Worm (Caenorhabditis elegans): ENCODE data around the gene E_BE45912.2.
A peak's percentile ranks its signal among the peaks of the same experiment; 100 is the strongest.

The E_BE45912.2 gene

DNA sequence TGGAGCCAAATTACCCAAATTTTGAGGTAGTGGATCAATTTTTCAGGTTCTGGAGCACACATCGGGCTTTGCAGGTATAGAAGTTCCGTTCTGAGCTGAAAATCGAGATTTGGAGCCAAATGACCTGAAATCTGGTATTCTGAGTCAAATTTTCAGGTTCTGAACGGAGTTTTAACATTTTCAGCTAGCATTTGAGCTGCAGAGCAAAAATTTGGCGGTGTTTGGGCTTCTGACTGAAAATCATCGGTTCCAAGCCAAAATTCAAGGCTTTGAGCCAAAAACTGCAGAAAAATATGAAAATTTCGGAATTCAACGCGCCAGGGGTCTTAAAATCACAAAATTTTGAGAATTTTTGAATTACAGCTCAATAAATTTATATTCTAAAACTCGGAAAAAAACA, at the start of gene E_BE45912.2, which contains the start of gene clc-26:
Gene E_BE45912.2, minus strand, starts transcription at position 139 of the 400 bp plus-strand sequence.
Gene clc-26, minus strand, starts transcription at position 101 of the 400 bp plus-strand sequence.
- TF ChIP-seq grh-1 (GFP tag; IDR thresholded peaks at IDR 0.05), result no peak
- no peak for TF ChIP-seq ceh-8 (GFP tag; optimal IDR thresholded peaks at IDR 0.05)
- TF ChIP-seq ceh-88 (GFP tag; IDR thresholded peaks at IDR 0.05), result no peak
- no peak for TF ChIP-seq unc-130 (tag; optimal IDR thresholded peaks at IDR 0.05)
- no peak for TF ChIP-seq ztf-11 (tag; optimal IDR thresholded peaks at IDR 0.05)
- no peak for TF ChIP-seq nhr-77 (tag; optimal IDR thresholded peaks at IDR 0.05)
- no peak for TF ChIP-seq irx-1 (tag; optimal IDR thresholded peaks at IDR 0.05)
- no peak for TF ChIP-seq swsn-7 (tag; optimal IDR thresholded peaks at IDR 0.05)
- TF ChIP-seq nhr-85 (tag), result no peak
- no peak for TF ChIP-seq zip-4 (GFP tag; optimal IDR thresholded peaks at IDR 0.05)
- TF ChIP-seq lsy-2 (tag; optimal IDR thresholded peaks at IDR 0.05), result no peak
- no peak for TF ChIP-seq nhr-237 (tag; optimal IDR thresholded peaks at IDR 0.05)
- no peak for TF ChIP-seq zag-1 (tag; optimal IDR thresholded peaks at IDR 0.05)

ce11 chrIII:1080536-1080935, 49.6 kb upstream of the E_BE45912.2 start, which contains the start of the genes rab-18 and kbp-4:
TSS of gene rab-18 (minus strand) at chrIII:1080775.
TSS of gene kbp-4 (plus strand) at chrIII:1080901.
- TF ChIP-seq jun-1 (tag; optimal IDR thresholded peaks at IDR 0.05) (peak; percentile 79), alr-1 (tag; optimal IDR thresholded peaks at IDR 0.05; ENCODE audit: borderline replicate concordance) (no peak), fos-1 (tag; optimal IDR thresholded peaks at IDR 0.05) (peak; percentile 86), hlh-17 (GFP tag; optimal IDR thresholded peaks at IDR 0.05; ENCODE audit: borderline replicate concordance) (no peak), mab-9 (GFP tag; IDR thresholded peaks at IDR 0.05) (peak; percentile 36; the same call in 1 of the 2 replicates), tlp-1 (tag; optimal IDR thresholded peaks at IDR 0.05) (no peak), unc-130 (tag; optimal IDR thresholded peaks at IDR 0.05) (peak; percentile 97), lin-14 (GFP tag; optimal IDR thresholded peaks at IDR 0.05) (peak; percentile 97), ceh-8 (GFP tag; optimal IDR thresholded peaks at IDR 0.05) (peak; percentile 78), nhr-20 (tag; optimal IDR thresholded peaks at IDR 0.05) (peak; percentile 95), pag-3 (tag; optimal IDR thresholded peaks at IDR 0.05; ENCODE audit: borderline replicate concordance, insufficient read depth) (peak; percentile 68), aha-1 (tag; optimal IDR thresholded peaks at IDR 0.05) (peak; percentile 46), nhr-77 (tag; optimal IDR thresholded peaks at IDR 0.05) (peak; percentile 86), ztf-4 (tag; optimal IDR thresholded peaks at IDR 0.05) (peak; percentile 95), pax-3 (tag; optimal IDR thresholded peaks at IDR 0.05) (peak; percentile 79), snpc-4 (tag; optimal IDR thresholded peaks at IDR 0.05) (peak; percentile 88), nhr-237 (tag; optimal IDR thresholded peaks at IDR 0.05) (peak; percentile 88), F16B12.6 (tag; optimal IDR thresholded peaks at IDR 0.05) (peak; percentile 69), lin-35 (GFP tag; optimal IDR thresholded peaks at IDR 0.05) (peak; percentile 97 to 99), sup-37 (GFP tag; optimal IDR thresholded peaks at IDR 0.05) (peak; percentile 70), C34B4.2 (tag; optimal IDR thresholded peaks at IDR 0.05) (no peak), egl-13 (tag; optimal IDR thresholded peaks at IDR 0.05) (peak; percentile 89), nhr-85 (tag) (peak; percentile 96), xbp-1 (tag; optimal IDR thresholded peaks at IDR 0.05) (peak; percentile 97), sptf-1 (tag; optimal IDR thresholded peaks at IDR 0.05) (no peak), vab-15 (tag; optimal IDR thresholded peaks at IDR 0.05) (peak; percentile 32), fkh-8 (tag; optimal IDR thresholded peaks at IDR 0.05) (peak; percentile 96), rnt-1 (tag; optimal IDR thresholded peaks at IDR 0.05) (peak; percentile 92), sox-4 (tag; optimal IDR thresholded peaks at IDR 0.05) (no peak), mep-1 (tag; optimal IDR thresholded peaks at IDR 0.05) (peak; percentile 98), ceh-88 (GFP tag; IDR thresholded peaks at IDR 0.05) (peak; percentile 81), aly-2 (tag; optimal IDR thresholded peaks at IDR 0.05) (peak; percentile 62), irx-1 (tag; optimal IDR thresholded peaks at IDR 0.05) (peak; percentile 78), fkh-4 (tag; optimal IDR thresholded peaks at IDR 0.05; ENCODE audit: borderline replicate concordance) (no peak), nhr-12 (tag; optimal IDR thresholded peaks at IDR 0.05) (no peak), ceh-82 (tag; optimal IDR thresholded peaks at IDR 0.05) (peak; percentile 88 to 97 (median 92)), C16A3.4 (tag; optimal IDR thresholded peaks at IDR 0.05) (peak; percentile 99), zag-1 (tag; optimal IDR thresholded peaks at IDR 0.05) (peak; percentile 69), ets-5 (GFP tag; IDR thresholded peaks at IDR 0.05) (no peak), hpl-2 (GFP tag; optimal IDR thresholded peaks at IDR 0.05) (peak; percentile 62), hlh-4 (tag; optimal IDR thresholded peaks at IDR 0.05) (no peak), nhr-90 (tag; optimal IDR thresholded peaks at IDR 0.05; ENCODE audit: poor library complexity) (peak; percentile 92), nhr-84 (tag; optimal IDR thresholded peaks at IDR 0.05) (no peak), ceh-63 (GFP tag; optimal IDR thresholded peaks at IDR 0.05) (no peak), ama-1 (optimal IDR thresholded peaks at IDR 0.05) (peak; percentile 39)

Data from whole organism, L1 larva.